Fruit fly (Drosophila melanogaster) whole organism, embryonic: ENCODE data around the gene Sfp23F.

Experiments used
- Antp ChIP-seq: fragments of 200-800 bp; sonication (Bioruptor generic); optimal IDR thresholded peaks from 3 replicates; lab custom pipeline; 2016; ENCODE audit warnings: missing biosample characterization, missing genetic modification characterization
- CG10209 ChIP-seq: fragments of 200-800 bp; sonication (Bioruptor generic); optimal IDR thresholded peaks from 3 replicates; lab custom pipeline; 2017; ENCODE audit warnings: missing biosample characterization, mild to moderate bottlenecking, missing genetic modification characterization, missing genetic modification reagents
- CG10274 ChIP-seq: fragments of 200-800 bp; sonication (Bioruptor generic); optimal IDR thresholded peaks from 3 replicates; lab custom pipeline; 2017; ENCODE audit warnings: missing biosample characterization, mild to moderate bottlenecking, missing genetic modification characterization
- CG12299 ChIP-seq: fragments of 200-800 bp; sonication (Bioruptor generic); optimal IDR thresholded peaks from 2 replicates; lab custom pipeline; 2018; ENCODE audit warnings: missing biosample characterization, mild to moderate bottlenecking, missing genetic modification characterization
- CG1529 ChIP-seq: fragments of 200-800 bp; sonication (Bioruptor generic); optimal IDR thresholded peaks from 3 replicates; lab custom pipeline; 2018; ENCODE audit warnings: missing biosample characterization, missing genetic modification characterization
- CG1647 ChIP-seq: fragments of 200-800 bp; sonication (Bioruptor generic); optimal IDR thresholded peaks from 3 replicates; lab custom pipeline; 2016; ENCODE audit warnings: missing biosample characterization, missing genetic modification characterization
- CG30020 ChIP-seq: fragments of 200-800 bp; optimal IDR thresholded peaks from 2 replicates; lab custom pipeline; 2019; ENCODE audit warnings: missing biosample characterization, mild to moderate bottlenecking, missing genetic modification characterization, moderate library complexity
- CG30431 ChIP-seq: fragments of 200-800 bp; sonication (Bioruptor generic); optimal IDR thresholded peaks from 2 replicates; lab custom pipeline; 2017; ENCODE audit warnings: missing biosample characterization, missing genetic modification characterization
- CG32767 ChIP-seq: fragments of 200-800 bp; sonication (Bioruptor generic); IDR thresholded peaks from 2 replicates; pipeline ENCODE4 v1.3.6; 2022; ENCODE audit warnings: missing biosample characterization, missing genetic modification characterization
- CG3407 ChIP-seq: fragments of 200-800 bp; sonication (Bioruptor generic); optimal IDR thresholded peaks from 2 replicates; lab custom pipeline; 2018; ENCODE audit warnings: missing biosample characterization, mild to moderate bottlenecking, missing genetic modification characterization
- CG4282 ChIP-seq: fragments of 200-800 bp; sonication (Bioruptor generic); optimal IDR thresholded peaks from 2 replicates; lab custom pipeline; 2016; ENCODE audit warnings: missing biosample characterization, missing genetic modification characterization
- CG4404 ChIP-seq: fragments of 200-800 bp; sonication (Bioruptor generic); IDR thresholded peaks from 2 replicates; pipeline ENCODE4 v1.3.6; 2022; ENCODE audit warnings: missing biosample characterization, missing genetic modification characterization
- CG4820 ChIP-seq: fragments of 200-800 bp; sonication (Bioruptor generic); optimal IDR thresholded peaks from 3 replicates; lab custom pipeline; 2016; ENCODE audit warnings: missing biosample characterization, missing genetic modification characterization
- CG5180 ChIP-seq: fragments of 200-800 bp; sonication (Bioruptor generic); optimal IDR thresholded peaks from 3 replicates; lab custom pipeline; 2017; ENCODE audit warnings: missing biosample characterization, missing genetic modification characterization, mild to moderate bottlenecking, moderate library complexity, missing genetic modification reagents
- CG6813 ChIP-seq: fragments of 200-800 bp; sonication (Bioruptor generic); optimal IDR thresholded peaks from 2 replicates; lab custom pipeline; 2017; ENCODE audit warnings: missing biosample characterization, missing genetic modification characterization, mild to moderate bottlenecking, moderate library complexity, missing genetic modification reagents
- CG7357 ChIP-seq: fragments of 200-800 bp; sonication (Bioruptor generic); IDR thresholded peaks from 3 replicates; pipeline ENCODE4 v1.3.6; 2022; ENCODE audit warnings: missing biosample characterization, missing genetic modification characterization
- CG7987 ChIP-seq: fragments of 200-800 bp; sonication (Bioruptor generic); optimal IDR thresholded peaks from 2 replicates; lab custom pipeline; 2018; ENCODE audit warnings: missing biosample characterization, mild to moderate bottlenecking, missing genetic modification characterization, moderate library complexity
- CG8089 ChIP-seq: fragments of 200-800 bp; sonication (Bioruptor generic); optimal IDR thresholded peaks from 3 replicates; lab custom pipeline; 2016; ENCODE audit warnings: missing biosample characterization, missing genetic modification characterization
- CG8281 ChIP-seq: fragments of 200-800 bp; sonication (Bioruptor generic); optimal IDR thresholded peaks from 2 replicates; lab custom pipeline; 2018; ENCODE audit warnings: missing biosample characterization, mild to moderate bottlenecking, missing genetic modification characterization, moderate library complexity
- CG8944 ChIP-seq: fragments of 200-800 bp; sonication (Bioruptor generic); optimal IDR thresholded peaks from 3 replicates; lab custom pipeline; 2016; ENCODE audit warnings: missing biosample characterization, missing genetic modification characterization
- CG9437 ChIP-seq: fragments of 200-800 bp; sonication (Bioruptor generic); optimal IDR thresholded peaks from 2 replicates; lab custom pipeline; 2018; ENCODE audit warnings: missing biosample characterization, mild to moderate bottlenecking, missing genetic modification characterization
- CG9609 ChIP-seq: fragments of 200-800 bp; sonication (Bioruptor generic); optimal IDR thresholded peaks from 3 replicates; lab custom pipeline; 2016; ENCODE audit warnings: missing biosample characterization, missing genetic modification characterization
- CHES-1-like ChIP-seq: fragments of 200-800 bp; sonication (Bioruptor generic); optimal IDR thresholded peaks from 2 replicates; lab custom pipeline; 2016; ENCODE audit warnings: missing biosample characterization, missing genetic modification characterization
- CTCF ChIP-seq: fragments of 200-800 bp; sonication (Bioruptor generic); optimal IDR thresholded peaks from 2 replicates; lab custom pipeline; 2017; ENCODE audit warnings: missing biosample characterization, mild to moderate bottlenecking, missing genetic modification characterization, moderate library complexity
- CkIIα-i1 ChIP-seq: fragments of 200-800 bp; sonication (Bioruptor generic); IDR thresholded peaks from 2 replicates; pipeline ENCODE4 v1.3.6; 2022; ENCODE audit warnings: missing biosample characterization, missing genetic modification characterization
- CoRest ChIP-seq: fragments of 200-800 bp; sonication (Bioruptor generic); optimal IDR thresholded peaks from 3 replicates; lab custom pipeline; 2018; ENCODE audit warnings: missing biosample characterization, mild to moderate bottlenecking, missing genetic modification characterization, moderate library complexity
- D ChIP-seq, 2 experiments: fragments of 200-800 bp in 1 of 2; fragments of >200 bp in 1 of 2; sonication (Bioruptor generic) in 1 of 2; optimal IDR thresholded peaks; 2 replicates in 1 of 2; 3 replicates in 1 of 2; lab custom pipeline; 2017; ENCODE audit warnings: mild to moderate bottlenecking in 1 of 2, missing biosample characterization in 1 of 2, missing genetic modification characterization in 1 of 2, missing genetic modification reagents in 1 of 2
- D19B ChIP-seq: fragments of 200-800 bp; sonication (Bioruptor generic); optimal IDR thresholded peaks from 2 replicates; lab custom pipeline; 2017; ENCODE audit warnings: missing biosample characterization, mild to moderate bottlenecking, missing genetic modification characterization
- Dref ChIP-seq: fragments of 200-800 bp; sonication (Bioruptor generic); IDR thresholded peaks from 2 replicates; pipeline ENCODE4 v1.3.6; 2022; ENCODE audit warnings: missing biosample characterization, missing genetic modification characterization
- H15 ChIP-seq: fragments of 200-800 bp; sonication (Bioruptor generic); IDR thresholded peaks from 3 replicates; pipeline ENCODE4 v1.3.6; 2022; ENCODE audit warnings: missing biosample characterization, missing genetic modification characterization
- MESR4 ChIP-seq: fragments of 200-800 bp; sonication (Bioruptor generic); optimal IDR thresholded peaks from 2 replicates; lab custom pipeline; 2018; ENCODE audit warnings: missing biosample characterization, mild to moderate bottlenecking, missing genetic modification characterization, moderate library complexity
- Nf-YA ChIP-seq: fragments of 200-800 bp; sonication (Bioruptor generic); IDR thresholded peaks from 2 replicates; pipeline ENCODE4 v1.3.6; 2022; ENCODE audit warnings: missing biosample characterization, missing genetic modification characterization
- Nf-YB ChIP-seq: fragments of 200-800 bp; sonication (Bioruptor generic); optimal IDR thresholded peaks from 3 replicates; lab custom pipeline; 2019; ENCODE audit warnings: missing biosample characterization, mild to moderate bottlenecking, missing genetic modification characterization, moderate library complexity
- Nf-YC ChIP-seq: fragments of 200-800 bp; optimal IDR thresholded peaks from 3 replicates; lab custom pipeline; 2019; ENCODE audit warnings: missing biosample characterization, mild to moderate bottlenecking, missing genetic modification characterization, moderate library complexity
- Pdp1 ChIP-seq, 2 experiments: fragments of 200-800 bp; sonication (Bioruptor generic); optimal IDR thresholded peaks; 3 replicates each; lab custom pipeline; 2016; ENCODE audit warnings: missing biosample characterization in 2 of 2, missing genetic modification characterization in 2 of 2, mild to moderate bottlenecking in 1 of 2, moderate library complexity in 1 of 2
- Ssrp ChIP-seq: fragments of 200-800 bp; sonication (Bioruptor generic); optimal IDR thresholded peaks from 2 replicates; lab custom pipeline; 2018; ENCODE audit warnings: missing biosample characterization, mild to moderate bottlenecking, missing genetic modification characterization, moderate library complexity
- Vsx1 ChIP-seq: fragments of 200-800 bp; sonication (Bioruptor generic); optimal IDR thresholded peaks from 2 replicates; lab custom pipeline; 2017; ENCODE audit warnings: missing biosample characterization, mild to moderate bottlenecking, missing genetic modification characterization, missing genetic modification reagents
- al ChIP-seq: fragments of 200-800 bp; sonication (Bioruptor generic); IDR thresholded peaks from 2 replicates; pipeline ENCODE4 v1.3.6; 2022; ENCODE audit warnings: missing biosample characterization, missing genetic modification characterization
- chif ChIP-seq, 2 experiments: fragments of 200-800 bp; sonication (Bioruptor generic); optimal IDR thresholded peaks; 3 replicates each; lab custom pipeline; 2016; ENCODE audit warnings: missing biosample characterization in 2 of 2, missing genetic modification characterization in 2 of 2
- da ChIP-seq: fragments of 200-800 bp; sonication (Bioruptor generic); optimal IDR thresholded peaks from 2 replicates; lab custom pipeline; 2016; ENCODE audit warnings: missing biosample characterization, missing genetic modification characterization
- danr ChIP-seq: fragments of 200-800 bp; sonication (Bioruptor generic); IDR thresholded peaks from 2 replicates; pipeline ENCODE4 v1.3.6; 2022; ENCODE audit warnings: missing biosample characterization, missing genetic modification characterization
- dati ChIP-seq: fragments of 200-800 bp; sonication (Bioruptor generic); IDR thresholded peaks from 2 replicates; pipeline ENCODE4 v1.3.6; 2022; ENCODE audit warnings: missing biosample characterization, missing genetic modification characterization
- esg ChIP-seq: fragments of 200-800 bp; sonication (Bioruptor generic); conservative IDR thresholded peaks from 2 replicates; pipeline ENCODE4 v1.3.6; 2022; ENCODE audit warnings: missing biosample characterization, missing genetic modification characterization
- fd3F ChIP-seq: fragments of 200-800 bp; sonication (Bioruptor generic); optimal IDR thresholded peaks from 2 replicates; lab custom pipeline; 2018; ENCODE audit warnings: missing biosample characterization, mild to moderate bottlenecking, missing genetic modification characterization, moderate library complexity
- gcm ChIP-seq: fragments of 200-800 bp; sonication (Bioruptor generic); optimal IDR thresholded peaks from 2 replicates; lab custom pipeline; 2019; ENCODE audit warnings: missing biosample characterization, mild to moderate bottlenecking, missing genetic modification characterization, moderate library complexity
- gt ChIP-seq: fragments of 200-800 bp; sonication (Bioruptor generic); IDR thresholded peaks from 2 replicates; pipeline ENCODE4 v1.3.6; 2022; ENCODE audit warnings: missing biosample characterization, missing genetic modification characterization
- oc ChIP-seq: fragments of 200-800 bp; sonication (Bioruptor generic); optimal IDR thresholded peaks from 2 replicates; lab custom pipeline; 2018; ENCODE audit warnings: missing biosample characterization, mild to moderate bottlenecking, missing genetic modification characterization, moderate library complexity
- p53 ChIP-seq: fragments of 200-800 bp; sonication (Bioruptor generic); optimal IDR thresholded peaks from 2 replicates; lab custom pipeline; 2016; ENCODE audit warnings: missing biosample characterization, missing genetic modification characterization
- pho ChIP-seq: fragments of 200-800 bp; sonication (Bioruptor generic); optimal IDR thresholded peaks from 2 replicates; lab custom pipeline; 2016; ENCODE audit warnings: missing biosample characterization, missing genetic modification characterization
- toy ChIP-seq: fragments of 200-800 bp; sonication (Bioruptor generic); IDR thresholded peaks from 2 replicates; pipeline ENCODE4 v1.3.6; 2022; ENCODE audit warnings: missing biosample characterization, missing genetic modification characterization
- zfh2 ChIP-seq: fragments of 200-800 bp; sonication (Bioruptor generic); optimal IDR thresholded peaks from 2 replicates; lab custom pipeline; 2016; ENCODE audit warnings: missing biosample characterization, missing genetic modification characterization

The Sfp23F gene

DNA sequence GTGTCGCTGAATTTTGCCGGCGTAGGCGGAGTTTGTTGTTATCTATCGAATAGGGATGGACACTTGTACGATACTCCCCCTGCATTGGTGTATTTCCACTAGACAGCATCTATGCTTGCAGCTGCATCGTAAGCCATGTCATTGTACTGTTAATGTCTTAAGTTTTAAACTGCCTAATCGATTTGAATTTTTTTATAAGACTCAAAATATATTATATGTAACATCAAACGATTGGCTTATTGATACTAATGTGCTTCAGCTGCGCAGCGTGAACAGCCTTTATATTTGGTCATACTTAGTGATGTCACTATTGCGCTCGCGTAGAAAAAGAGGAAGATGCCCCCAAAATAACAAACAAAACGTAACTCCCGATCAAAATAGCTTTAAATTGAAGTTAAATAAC is 10.9 kb downstream of the Sfp23F start, which contains the start of the genes CG9662 and Ptpa (continued):
- 0 out of 2 replicates have a peak, but pooled peaks have one; percentile 23 for TF ChIP-seq gt (GFP tag; lab: Robert Waterston, UW)
- TF ChIP-seq CG7987 (GFP tag; lab: Kevin White, UChicago) = no peak
- peak; percentile 78 for TF ChIP-seq CG8944 (GFP tag; lab: Kevin White, UChicago)
- TF ChIP-seq CG8089 = peak; percentile 70
- peak; percentile 88 for TF ChIP-seq CHES-1-like (GFP tag; lab: Kevin White, UChicago)
- peak; percentile 87 for TF ChIP-seq CoRest (tag; lab: Kevin White, UChicago)
- TF ChIP-seq CG3407 (GFP tag; lab: Kevin White, UChicago) = peak; percentile 40
- no peak for TF ChIP-seq Vsx1
- peak; percentile 73 for TF ChIP-seq al (GFP tag; lab: Robert Waterston, UW)
- TF ChIP-seq gcm (GFP tag; lab: Kevin White, UChicago) = no peak
- peak; percentile 91 for TF ChIP-seq CG30020
- TF ChIP-seq zfh2 (GFP tag; lab: Kevin White, UChicago) = peak; percentile 89
- TF ChIP-seq Dref = peak; percentile 36; the same call in 1 of the 2 replicates
- TF ChIP-seq Nf-YB (GFP tag; lab: Kevin White, UChicago) = peak; percentile 40
- TF ChIP-seq CG4282 (GFP tag; lab: Kevin White, UChicago) = peak; percentile 62
- no peak for TF ChIP-seq oc
- peak; percentile 91 for TF ChIP-seq pho
- TF ChIP-seq Antp (GFP tag; lab: Kevin White, UChicago) = peak; percentile 92
- no peak for TF ChIP-seq dati (GFP tag; lab: Robert Waterston, UW)
- TF ChIP-seq Pdp1 (GFP tag; optimal IDR thresholded peaks at IDR 0.05; lab: Kevin White, UChicago) = peak; percentile 89 to 90
- TF ChIP-seq fd3F (GFP tag; lab: Kevin White, UChicago) = peak; percentile 57
- no peak for TF ChIP-seq toy (GFP tag; lab: Robert Waterston, UW)
- TF ChIP-seq Ssrp = peak; percentile 79
- TF ChIP-seq CG12299 (tag; lab: Kevin White, UChicago) = no peak
- peak; percentile 8 for TF ChIP-seq CTCF (GFP tag; lab: Kevin White, UChicago)
- peak; percentile 75 for TF ChIP-seq CG1647 (GFP tag; lab: Kevin White, UChicago)
- TF ChIP-seq CG10274 (GFP tag; lab: Kevin White, UChicago) = no peak
- no peak for TF ChIP-seq CkIIα-i1
- TF ChIP-seq CG4404 = peak; percentile 82
- peak; percentile 100 for TF ChIP-seq CG7357
- TF ChIP-seq CG1529 (GFP tag; lab: Kevin White, UChicago) = no peak
- peak; percentile 54 to 86 for TF ChIP-seq chif (GFP tag; optimal IDR thresholded peaks at IDR 0.05; lab: Kevin White, UChicago)
- TF ChIP-seq CG4820 = peak; percentile 80
- TF ChIP-seq da (GFP tag; lab: Kevin White, UChicago) = peak; percentile 38
- TF ChIP-seq Nf-YC (tag; lab: Kevin White, UChicago) = no peak
- peak; percentile 73 for TF ChIP-seq CG9609 (GFP tag; lab: Kevin White, UChicago)
- TF ChIP-seq CG9437 (GFP tag; lab: Kevin White, UChicago) = peak; percentile 79
- TF ChIP-seq CG32767 (GFP tag; lab: Robert Waterston, UW) = peak; percentile 70; the same call in 1 of the 2 replicates
- TF ChIP-seq MESR4 = peak; percentile 35
- peak; percentile 41 for TF ChIP-seq CG8281 (tag; lab: Kevin White, UChicago)
- TF ChIP-seq CG10209 = peak; percentile 69
- TF ChIP-seq esg (GFP tag; lab: Robert Waterston, UW) = peak; percentile 85
- no peak for TF ChIP-seq CG6813
- no peak for TF ChIP-seq D (optimal IDR thresholded peaks at IDR 0.05; lab: Kevin White, UChicago)
- peak; percentile 59 for TF ChIP-seq D (GFP tag; optimal IDR thresholded peaks at IDR 0.05; lab: Kevin White, UChicago)
- peak; percentile 70 for TF ChIP-seq p53 (GFP tag; lab: Kevin White, UChicago)
- peak; percentile 45; the same call in 1 of the 2 replicates for TF ChIP-seq Nf-YA (GFP tag; lab: Robert Waterston, UW)
- TF ChIP-seq D19B (GFP tag; lab: Kevin White, UChicago) = peak; percentile 58
- no peak for TF ChIP-seq CG5180 (GFP tag; lab: Kevin White, UChicago)
- TF ChIP-seq H15 (GFP tag; lab: Robert Waterston, UW) = peak; percentile 58; the same call in 1 of the 3 replicates
- peak; percentile 60 for TF ChIP-seq danr (GFP tag; lab: Robert Waterston, UW)
- peak; percentile 74 for TF ChIP-seq CG30431 (GFP tag; lab: Kevin White, UChicago)
